Fruit fly (Drosophila melanogaster) whole organism, embryonic: ENCODE results near the gene phtm.

ENCODE experiments used
- CG1024 ChIP-seq: fragments of 200-800 bp; sonication (Bioruptor generic); IDR thresholded peaks from 2 replicates; pipeline ENCODE4 v1.3.6; 2022; ENCODE audit warnings: missing biosample characterization, missing genetic modification characterization
- CG10654 ChIP-seq: fragments of 200-800 bp; sonication (Bioruptor generic); optimal IDR thresholded peaks from 2 replicates; lab custom pipeline; 2016; ENCODE audit warnings: missing biosample characterization, missing genetic modification characterization
- CG11695 ChIP-seq: fragments of 200-800 bp; sonication (Bioruptor generic); IDR thresholded peaks from 3 replicates; pipeline ENCODE4 v1.3.6; 2022; ENCODE audit warnings: missing biosample characterization, missing genetic modification characterization
- CG12104 ChIP-seq: fragments of 200-800 bp; sonication (Bioruptor generic); optimal IDR thresholded peaks from 3 replicates; lab custom pipeline; 2016; ENCODE audit warnings: missing biosample characterization, missing genetic modification characterization
- CG1233 ChIP-seq: fragments of 200-800 bp; sonication (Bioruptor generic); optimal IDR thresholded peaks from 4 replicates; lab custom pipeline; 2018; ENCODE audit warnings: missing biosample characterization, mild to moderate bottlenecking, missing genetic modification characterization
- CG16779 ChIP-seq: fragments of 200-800 bp; sonication (Bioruptor generic); IDR thresholded peaks from 2 replicates; pipeline ENCODE4 v1.3.6; 2022; ENCODE audit warnings: missing biosample characterization, missing genetic modification characterization
- CG17186 ChIP-seq: fragments of 200-800 bp; sonication (Bioruptor generic); optimal IDR thresholded peaks from 3 replicates; lab custom pipeline; 2017; ENCODE audit warnings: missing biosample characterization, missing genetic modification reagents, missing genetic modification characterization
- CG32532 ChIP-seq: fragments of 200-800 bp; sonication (Bioruptor generic); IDR thresholded peaks from 2 replicates; pipeline ENCODE4 v1.3.6; 2022; ENCODE audit warnings: missing biosample characterization, missing genetic modification characterization
- CG32772 ChIP-seq: fragments of 200-800 bp; sonication (Bioruptor generic); IDR thresholded peaks from 2 replicates; pipeline ENCODE4 v1.3.6; 2022; ENCODE audit warnings: missing biosample characterization, missing genetic modification characterization
- CG3281 ChIP-seq: fragments of 200-800 bp; sonication (Bioruptor generic); optimal IDR thresholded peaks from 3 replicates; lab custom pipeline; 2017; ENCODE audit warnings: missing biosample characterization, mild to moderate bottlenecking, missing genetic modification characterization
- CG42726 ChIP-seq: fragments of 200-800 bp; sonication (Bioruptor generic); IDR thresholded peaks from 2 replicates; pipeline ENCODE4 v1.3.6; 2022; ENCODE audit warnings: missing biosample characterization, missing genetic modification characterization; ENCODE audit not compliant: partially characterized antibody
- CG4360 ChIP-seq: fragments of 200-800 bp; sonication (Bioruptor generic); IDR thresholded peaks from 2 replicates; pipeline ENCODE4 v1.3.6; 2022; ENCODE audit warnings: missing biosample characterization, missing genetic modification characterization
- CG6791 ChIP-seq: fragments of 200-800 bp; sonication (Bioruptor generic); IDR thresholded peaks from 3 replicates; pipeline ENCODE4 v1.3.6; 2022; ENCODE audit warnings: missing biosample characterization, missing genetic modification characterization; ENCODE audit not compliant: partially characterized antibody
- CG8089 ChIP-seq: fragments of 200-800 bp; sonication (Bioruptor generic); optimal IDR thresholded peaks from 3 replicates; lab custom pipeline; 2016; ENCODE audit warnings: missing biosample characterization, missing genetic modification characterization
- CG8290 ChIP-seq, 3 experiments: fragments of 200-800 bp; sonication (Bioruptor generic); optimal IDR thresholded peaks; 2 replicates each; lab custom pipeline; 2016 to 2019; ENCODE audit warnings: missing biosample characterization in 3 of 3, missing genetic modification characterization in 3 of 3, mild to moderate bottlenecking in 2 of 3, moderate library complexity in 1 of 3
- CG8359 ChIP-seq: fragments of 200-800 bp; sonication (Bioruptor generic); optimal IDR thresholded peaks from 2 replicates; lab custom pipeline; 2017; ENCODE audit warnings: missing biosample characterization, mild to moderate bottlenecking, missing genetic modification characterization, borderline replicate concordance
- Dref ChIP-seq: fragments of 200-800 bp; sonication (Bioruptor generic); IDR thresholded peaks from 2 replicates; pipeline ENCODE4 v1.3.6; 2022; ENCODE audit warnings: missing biosample characterization, missing genetic modification characterization
- Gug ChIP-seq: fragments of 200-800 bp; sonication (Bioruptor generic); IDR thresholded peaks from 4 replicates; pipeline ENCODE4 v1.3.6; 2022; ENCODE audit warnings: missing biosample characterization, missing genetic modification characterization
- Hr3 ChIP-seq: fragments of 200-800 bp; sonication (Bioruptor generic); optimal IDR thresholded peaks from 3 replicates; lab custom pipeline; 2016; ENCODE audit warnings: missing biosample characterization, missing genetic modification characterization
- Hsf ChIP-seq: fragments of 200-800 bp; sonication (Bioruptor generic); optimal IDR thresholded peaks from 3 replicates; lab custom pipeline; 2016; ENCODE audit warnings: missing biosample characterization, missing genetic modification characterization
- MBD-R2 ChIP-seq: fragments of 200-800 bp; sonication (Bioruptor generic); IDR thresholded peaks from 2 replicates; pipeline ENCODE4 v1.3.6; 2022; ENCODE audit warnings: missing biosample characterization, missing genetic modification characterization
- Meics ChIP-seq: fragments of 200-800 bp; sonication (Bioruptor generic); optimal IDR thresholded peaks from 2 replicates; lab custom pipeline; 2017; ENCODE audit warnings: missing biosample characterization, mild to moderate bottlenecking, missing genetic modification characterization
- Mes4 ChIP-seq: fragments of 200-800 bp; sonication (Bioruptor generic); optimal IDR thresholded peaks from 2 replicates; lab custom pipeline; 2016; ENCODE audit warnings: missing biosample characterization, missing genetic modification characterization
- NC2α ChIP-seq: fragments of 200-800 bp; sonication (Bioruptor generic); optimal IDR thresholded peaks from 2 replicates; lab custom pipeline; 2016; ENCODE audit warnings: missing biosample characterization, missing genetic modification characterization
- NFAT ChIP-seq: fragments of 200-800 bp; sonication (Bioruptor generic); IDR thresholded peaks from 2 replicates; pipeline ENCODE4 v1.3.6; 2022; ENCODE audit warnings: missing biosample characterization, missing genetic modification characterization
- Pdp1 ChIP-seq, 2 experiments: fragments of 200-800 bp; sonication (Bioruptor generic); optimal IDR thresholded peaks; 3 replicates each; lab custom pipeline; 2016; ENCODE audit warnings: missing biosample characterization in 2 of 2, missing genetic modification characterization in 2 of 2, mild to moderate bottlenecking in 1 of 2, moderate library complexity in 1 of 2
- Ravus ChIP-seq: fragments of 200-800 bp; sonication (Bioruptor generic); IDR thresholded peaks from 2 replicates; pipeline ENCODE4 v1.3.6; 2022; ENCODE audit warnings: missing biosample characterization, missing genetic modification characterization
- Usf ChIP-seq: fragments of 200-800 bp; sonication (Bioruptor generic); optimal IDR thresholded peaks from 2 replicates; lab custom pipeline; 2017; ENCODE audit warnings: missing genotype, missing biosample characterization, missing genetic modification characterization
- ap ChIP-seq: fragments of 200-800 bp; sonication (Bioruptor generic); IDR thresholded peaks from 2 replicates; pipeline ENCODE4 v1.3.6; 2022; ENCODE audit warnings: missing biosample characterization, missing genetic modification characterization
- bbx ChIP-seq: fragments of 200-800 bp; sonication (Bioruptor generic); IDR thresholded peaks from 2 replicates; pipeline ENCODE4 v1.3.6; 2022; ENCODE audit warnings: missing biosample characterization, missing genetic modification characterization; ENCODE audit not compliant: partially characterized antibody
- cad ChIP-seq: fragments of >200 bp; optimal IDR thresholded peaks from 2 replicates; lab custom pipeline; 2017; ENCODE audit warnings: missing biosample characterization, missing genetic modification characterization
- dmrt99B ChIP-seq: fragments of 200-800 bp; sonication (Bioruptor generic); optimal IDR thresholded peaks from 2 replicates; lab custom pipeline; 2018; ENCODE audit warnings: missing biosample characterization, mild to moderate bottlenecking, missing genetic modification characterization, moderate library complexity
- dpn ChIP-seq, 2 experiments: fragments of 200-800 bp; sonication (Bioruptor generic); optimal IDR thresholded peaks; 3 replicates each; lab custom pipeline; 2016; ENCODE audit warnings: missing biosample characterization in 2 of 2, missing genetic modification characterization in 2 of 2
- dysf ChIP-seq: fragments of 200-800 bp; sonication (Bioruptor generic); IDR thresholded peaks from 3 replicates; pipeline ENCODE4 v1.3.6; 2022; ENCODE audit warnings: missing biosample characterization, missing genetic modification characterization
- exex ChIP-seq: fragments of 200-800 bp; sonication (Bioruptor generic); optimal IDR thresholded peaks from 4 replicates; lab custom pipeline; 2018; ENCODE audit warnings: missing biosample characterization, mild to moderate bottlenecking, missing genetic modification characterization, moderate library complexity
- fd64A ChIP-seq: fragments of 200-800 bp; sonication (Bioruptor generic); optimal IDR thresholded peaks from 3 replicates; lab custom pipeline; 2018; ENCODE audit warnings: missing biosample characterization, mild to moderate bottlenecking, missing genetic modification characterization
- gro ChIP-seq: fragments of 200-800 bp; sonication (Bioruptor generic); optimal IDR thresholded peaks from 2 replicates; lab custom pipeline; 2016; ENCODE audit warnings: missing biosample characterization, missing genetic modification characterization
- jumu ChIP-seq: fragments of 200-800 bp; sonication (Bioruptor generic); optimal IDR thresholded peaks from 3 replicates; lab custom pipeline; 2016; ENCODE audit warnings: missing biosample characterization, missing genetic modification characterization
- ken ChIP-seq: fragments of 200-800 bp; sonication (Bioruptor generic); IDR thresholded peaks from 3 replicates; pipeline ENCODE4 v1.3.6; 2022; ENCODE audit warnings: missing biosample characterization, missing genetic modification characterization
- lbe ChIP-seq: fragments of 200-800 bp; sonication (Bioruptor generic); optimal IDR thresholded peaks from 2 replicates; lab custom pipeline; 2016; ENCODE audit warnings: missing biosample characterization, mild to moderate bottlenecking, missing genetic modification characterization
- lilli ChIP-seq: fragments of 200-800 bp; sonication (Bioruptor generic); optimal IDR thresholded peaks from 3 replicates; lab custom pipeline; 2016; ENCODE audit warnings: missing biosample characterization, missing genetic modification characterization
- mam ChIP-seq: fragments of 200-800 bp; sonication (Bioruptor generic); optimal IDR thresholded peaks from 3 replicates; lab custom pipeline; 2016; ENCODE audit warnings: missing biosample characterization, missing genetic modification characterization
- nerfin-2 ChIP-seq: fragments of 200-800 bp; sonication (Bioruptor generic); IDR thresholded peaks from 2 replicates; pipeline ENCODE4 v1.3.6; 2022; ENCODE audit warnings: missing biosample characterization, missing genetic modification characterization; ENCODE audit not compliant: partially characterized antibody
- oc ChIP-seq: fragments of 200-800 bp; sonication (Bioruptor generic); optimal IDR thresholded peaks from 2 replicates; lab custom pipeline; 2018; ENCODE audit warnings: missing biosample characterization, mild to moderate bottlenecking, missing genetic modification characterization, moderate library complexity
- row ChIP-seq: fragments of 200-800 bp; sonication (Bioruptor generic); IDR thresholded peaks from 3 replicates; pipeline ENCODE4 v1.3.6; 2022; ENCODE audit warnings: missing biosample characterization, missing genetic modification characterization
- sisA ChIP-seq: fragments of 200-800 bp; sonication (Bioruptor generic); IDR thresholded peaks from 2 replicates; pipeline ENCODE4 v1.3.6; 2022; ENCODE audit warnings: missing biosample characterization, missing genetic modification characterization
- tap ChIP-seq: fragments of 200-800 bp; optimal IDR thresholded peaks from 3 replicates; lab custom pipeline; 2019; ENCODE audit warnings: missing biosample characterization, mild to moderate bottlenecking, missing genetic modification characterization, moderate library complexity
- wdn ChIP-seq: fragments of 200-800 bp; sonication (Bioruptor generic); IDR thresholded peaks from 2 replicates; pipeline ENCODE4 v1.3.6; 2022; ENCODE audit warnings: missing biosample characterization, missing genetic modification characterization
- zf30C ChIP-seq: fragments of 200-800 bp; sonication (Bioruptor generic); optimal IDR thresholded peaks from 3 replicates; lab custom pipeline; 2018; ENCODE audit warnings: missing biosample characterization, mild to moderate bottlenecking, missing genetic modification characterization

Gene phtm

dm6 chrX:18646855-18647699, 38.5 kb upstream of the phtm start, which contains the start of gene Rip11 (continued):
- TF ChIP-seq nerfin-2 (GFP tag; lab: Robert Waterston, UW) (no peak), lbe (GFP tag; lab: Kevin White, UChicago) (peak; percentile 46), CG32532 (peak; percentile 61), mam (GFP tag; lab: Kevin White, UChicago) (peak; percentile 29), CG4360 (peak; percentile 85), CG1024 (no peak), CG10654 (GFP tag; lab: Kevin White, UChicago) (no peak), Meics (GFP tag; lab: Kevin White, UChicago) (peak; percentile 20), Hsf (GFP tag; lab: Kevin White, UChicago) (peak; percentile 4), oc (tag; lab: Kevin White, UChicago) (peak; percentile 54), Usf (GFP tag; lab: Kevin White, UChicago) (no peak), CG17186 (peak; percentile 70), jumu (GFP tag; lab: Kevin White, UChicago) (peak; percentile 41), row (peak; percentile 34), Pdp1 (GFP tag; optimal IDR thresholded peaks at IDR 0.05; lab: Kevin White, UChicago) (peak in 1 of 2 experiments; percentile 37), Gug (GFP tag; lab: Robert Waterston, UW) (peak; percentile 55; the same call in 2 of the 4 replicates), Mes4 (GFP tag; lab: Kevin White, UChicago) (no peak), ap (no peak), lilli (GFP tag; lab: Kevin White, UChicago) (peak; percentile 42), ken (0 out of 3 replicates have a peak, but pooled peaks have one; percentile 4), zf30C (GFP tag; lab: Kevin White, UChicago) (no peak), cad (no peak), NFAT (GFP tag; lab: Robert Waterston, UW) (peak; percentile 65), CG1233 (GFP tag; lab: Kevin White, UChicago) (peak; percentile 5), CG32772 (GFP tag; lab: Robert Waterston, UW) (peak; percentile 77), CG3281 (GFP tag; lab: Kevin White, UChicago) (peak; percentile 9), CG8359 (no peak), bbx (GFP tag; lab: Robert Waterston, UW) (peak; percentile 56; the same call in 1 of the 2 replicates), CG12104 (GFP tag; lab: Kevin White, UChicago) (peak; percentile 15), Hr3 (GFP tag; lab: Kevin White, UChicago) (no peak), sisA (no peak; the same call in 1 of the 2 replicates), gro (peak; percentile 7), tap (tag; lab: Kevin White, UChicago) (no peak), dmrt99B (tag; lab: Kevin White, UChicago) (no peak), Dref (peak; percentile 63), NC2α (GFP tag; lab: Kevin White, UChicago) (no peak), Ravus (no peak), CG6791 (no peak), MBD-R2 (GFP tag; lab: Robert Waterston, UW) (peak; percentile 15), dpn (GFP tag; optimal IDR thresholded peaks at IDR 0.05; lab: Kevin White, UChicago) (peak in 1 of 2 experiments; percentile 28), wdn (GFP tag; lab: Robert Waterston, UW) (no peak), CG8290 (GFP tag; optimal IDR thresholded peaks at IDR 0.05; lab: Kevin White, UChicago) (no peak), CG8290 (tag; optimal IDR thresholded peaks at IDR 0.05; lab: Kevin White, UChicago) (peak in 1 of 2 experiments; percentile 41), CG11695 (peak; percentile 39; the same call in 1 of the 3 replicates), CG42726 (GFP tag; lab: Robert Waterston, UW) (peak; percentile 59), fd64A (GFP tag; lab: Kevin White, UChicago) (no peak), exex (tag; lab: Kevin White, UChicago) (no peak), CG16779 (GFP tag; lab: Robert Waterston, UW) (no peak), CG8089 (GFP tag; lab: Kevin White, UChicago) (peak; percentile 9), dysf (GFP tag; lab: Robert Waterston, UW) (no peak)
